Worm (Caenorhabditis elegans): ENCODE data around the gene Y42A5A.3.

ce11 chrV:11071453-11071852 lies 24.3 kb downstream of the Y42A5A.3 start:
- no peak for TF ChIP-seq gei-8 (GFP tag; optimal IDR thresholded peaks at IDR 0.05)
- no peak for TF ChIP-seq nhr-237 (tag; optimal IDR thresholded peaks at IDR 0.05)
- no peak for TF ChIP-seq php-3 (GFP tag; IDR thresholded peaks at IDR 0.05)
- TF ChIP-seq aly-2 (tag; optimal IDR thresholded peaks at IDR 0.05) = no peak
- TF ChIP-seq ZK546.5 (tag; optimal IDR thresholded peaks at IDR 0.05) = no peak
- TF ChIP-seq lin-39 (tag; optimal IDR thresholded peaks at IDR 0.05) = no peak
- no peak for TF ChIP-seq zip-2 (tag; optimal IDR thresholded peaks at IDR 0.05)
- TF ChIP-seq R02D3.7 (tag; optimal IDR thresholded peaks at IDR 0.05) = no peak
- TF ChIP-seq lin-15B (tag; optimal IDR thresholded peaks at IDR 0.05) = no peak
- no peak for TF ChIP-seq egl-27 (tag; optimal IDR thresholded peaks at IDR 0.05)
- no peak for TF ChIP-seq zfp-2 (tag; optimal IDR thresholded peaks at IDR 0.05)

Data from whole organism, L4 larva.